Worm (Caenorhabditis elegans): ENCODE results near the gene F56A11.6.

The F56A11.6 gene

DNA sequence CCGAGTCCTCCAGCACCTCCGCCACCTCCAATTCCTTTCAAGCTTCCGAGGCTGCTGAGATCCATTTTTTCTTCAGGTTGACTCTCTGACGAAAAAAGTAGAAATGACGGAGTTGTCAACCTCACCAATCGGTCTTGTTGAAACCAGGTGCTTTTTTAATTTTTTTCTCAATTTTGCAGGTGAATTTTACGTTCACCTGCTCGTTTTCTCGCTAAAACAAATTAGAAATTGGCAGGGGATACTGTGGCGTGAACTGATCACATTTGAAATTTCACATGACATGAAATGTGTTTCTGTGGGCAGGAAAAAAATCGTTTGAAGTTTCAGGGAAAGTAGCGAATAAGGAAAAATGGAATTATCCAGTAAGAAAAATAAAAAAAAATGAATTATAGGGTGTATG, 10.4 kb upstream of the F56A11.6 start, which contains the start of gene C18H7.6:
C18H7.6 (minus strand) TSS at position 104 of the 400 bp plus-strand sequence.
- TF ChIP-seq ceh-43 (GFP tag; optimal IDR thresholded peaks at IDR 0.05) (no peak), ces-1 (GFP tag; optimal IDR thresholded peaks at IDR 0.05) (no peak), sptf-1 (tag; optimal IDR thresholded peaks at IDR 0.05) (no peak), bed-3 (GFP tag; optimal IDR thresholded peaks at IDR 0.05) (no peak), nhr-237 (tag; optimal IDR thresholded peaks at IDR 0.05) (no peak), flh-1 (GFP tag; optimal IDR thresholded peaks at IDR 0.05) (no peak), ceh-83 (GFP tag; optimal IDR thresholded peaks at IDR 0.05) (no peak), blmp-1 (tag; optimal IDR thresholded peaks at IDR 0.05) (no peak), ztf-11 (tag; optimal IDR thresholded peaks at IDR 0.05) (no peak), unc-62 (GFP tag; optimal IDR thresholded peaks at IDR 0.05) (no peak), ceh-39 (tag; optimal IDR thresholded peaks at IDR 0.05) (no peak), hlh-1 (tag; optimal IDR thresholded peaks at IDR 0.05) (no peak), mab-5 (tag; optimal IDR thresholded peaks at IDR 0.05) (no peak), cnd-1 (tag; optimal IDR thresholded peaks at IDR 0.05) (no peak), ham-2 (GFP tag; optimal IDR thresholded peaks at IDR 0.05) (no peak), drap-1 (GFP tag; optimal IDR thresholded peaks at IDR 0.05) (no peak), tbx-8 (GFP tag; optimal IDR thresholded peaks at IDR 0.05) (no peak), nhr-2 (tag; optimal IDR thresholded peaks at IDR 0.05) (no peak), M03D4.4 (tag; optimal IDR thresholded peaks at IDR 0.05) (no peak)

DNA sequence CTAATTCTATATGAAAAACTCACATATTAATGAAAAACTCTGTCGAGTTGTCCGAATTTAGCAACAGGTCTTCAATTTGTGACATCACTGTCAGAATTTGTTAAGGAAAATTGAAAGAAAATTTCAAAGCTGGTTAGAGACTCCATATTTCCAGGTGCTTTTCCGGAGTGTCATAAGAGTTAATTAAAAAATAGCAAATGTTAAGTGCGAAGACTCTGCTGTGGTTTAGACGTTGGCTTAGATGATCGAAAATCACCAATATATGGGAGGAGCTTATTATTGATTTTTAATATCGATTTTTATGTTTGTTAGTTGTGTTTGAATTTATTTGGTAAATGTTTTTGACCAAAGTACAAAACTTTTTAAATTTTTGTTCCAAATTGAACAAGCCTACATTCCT, 5.7 kb upstream of the F56A11.6 start, which contains the start of gene C18H7.12:
C18H7.12 (minus strand) TSS at position 101 of the 400 bp plus-strand sequence.
- TF ChIP-seq mep-1 (tag; optimal IDR thresholded peaks at IDR 0.05) (no peak), mab-5 (tag; optimal IDR thresholded peaks at IDR 0.05) (no peak), nhr-237 (tag; optimal IDR thresholded peaks at IDR 0.05) (no peak), ztf-11 (tag; optimal IDR thresholded peaks at IDR 0.05) (no peak), M03D4.4 (tag; optimal IDR thresholded peaks at IDR 0.05) (no peak), ceh-39 (tag; optimal IDR thresholded peaks at IDR 0.05) (no peak), ceh-43 (GFP tag; optimal IDR thresholded peaks at IDR 0.05) (no peak), mls-2 (tag; optimal IDR thresholded peaks at IDR 0.05) (no peak), zip-8 (tag; optimal IDR thresholded peaks at IDR 0.05) (no peak), nhr-12 (tag; optimal IDR thresholded peaks at IDR 0.05) (no peak), elt-1 (tag; optimal IDR thresholded peaks at IDR 0.05; ENCODE audit: borderline replicate concordance, insufficient read depth) (no peak), snpc-4 (tag; optimal IDR thresholded peaks at IDR 0.05) (no peak), pha-4 (tag; optimal IDR thresholded peaks at IDR 0.05) (no peak), cnd-1 (tag; optimal IDR thresholded peaks at IDR 0.05) (no peak), lin-13 (tag; optimal IDR thresholded peaks at IDR 0.05) (no peak)

DNA sequence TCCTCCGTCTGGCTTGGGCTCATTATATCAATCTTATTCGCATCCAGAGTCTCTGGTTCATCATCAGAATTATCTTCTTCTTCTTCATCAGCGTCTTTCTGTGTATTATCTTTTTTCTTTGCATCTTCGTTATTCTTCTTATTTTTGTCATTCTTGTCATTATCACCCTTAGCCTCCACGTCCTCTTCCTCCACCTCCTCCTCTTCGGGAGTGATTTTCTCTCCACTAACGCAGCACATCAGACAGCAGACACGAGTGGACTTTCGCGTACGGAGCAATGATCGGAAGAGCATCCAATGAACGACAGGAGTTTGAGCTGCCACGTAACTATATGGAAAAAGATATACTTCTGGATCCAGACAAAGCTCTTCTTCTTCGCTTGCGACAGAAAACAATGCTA, 2.0 kb upstream of the F56A11.6 start:
- TF ChIP-seq blmp-1 (tag; optimal IDR thresholded peaks at IDR 0.05) (no peak), mab-5 (tag; optimal IDR thresholded peaks at IDR 0.05) (no peak), unc-39 (tag; optimal IDR thresholded peaks at IDR 0.05) (no peak), nhr-237 (tag; optimal IDR thresholded peaks at IDR 0.05) (no peak), nhr-12 (tag; optimal IDR thresholded peaks at IDR 0.05) (no peak), ceh-39 (tag; optimal IDR thresholded peaks at IDR 0.05) (no peak), lin-32 (GFP tag; optimal IDR thresholded peaks at IDR 0.05) (no peak), mep-1 (tag; optimal IDR thresholded peaks at IDR 0.05) (no peak), nhr-2 (tag; optimal IDR thresholded peaks at IDR 0.05) (no peak), nhr-76 (tag; optimal IDR thresholded peaks at IDR 0.05) (no peak), sem-2 (GFP tag; optimal IDR thresholded peaks at IDR 0.05) (no peak), ham-2 (GFP tag; optimal IDR thresholded peaks at IDR 0.05) (no peak), ces-1 (GFP tag; optimal IDR thresholded peaks at IDR 0.05) (no peak), pha-4 (tag; optimal IDR thresholded peaks at IDR 0.05) (no peak), lin-13 (tag; optimal IDR thresholded peaks at IDR 0.05) (no peak)

- TF ChIP-seq unc-62 (GFP tag; optimal IDR thresholded peaks at IDR 0.05) (no peak), nhr-76 (tag; optimal IDR thresholded peaks at IDR 0.05) (no peak), lsy-2 (tag; optimal IDR thresholded peaks at IDR 0.05) (no peak), bed-3 (GFP tag; optimal IDR thresholded peaks at IDR 0.05) (no peak)
Measured at ce11 chrIV:580512-580911, 1.5 kb downstream of the F56A11.6 start.

- no peak for TF ChIP-seq unc-120 (tag; optimal IDR thresholded peaks at IDR 0.05; ENCODE audit: poor library complexity, severe bottlenecking)
- TF ChIP-seq nhr-237 (tag; optimal IDR thresholded peaks at IDR 0.05): no peak
- no peak for TF ChIP-seq ham-2 (GFP tag; optimal IDR thresholded peaks at IDR 0.05)
- no peak for TF ChIP-seq cnd-1 (tag; optimal IDR thresholded peaks at IDR 0.05)
- TF ChIP-seq mls-2 (tag; optimal IDR thresholded peaks at IDR 0.05): no peak
- TF ChIP-seq elt-3 (tag; optimal IDR thresholded peaks at IDR 0.05): no peak
- no peak for TF ChIP-seq hlh-1 (tag; optimal IDR thresholded peaks at IDR 0.05)
- TF ChIP-seq blmp-1 (tag; optimal IDR thresholded peaks at IDR 0.05): no peak
- TF ChIP-seq lin-13 (tag; optimal IDR thresholded peaks at IDR 0.05): no peak
- TF ChIP-seq ces-1 (GFP tag; optimal IDR thresholded peaks at IDR 0.05): no peak
Measured at ce11 chrIV:572487-572886, 9.5 kb downstream of the F56A11.6 start, which contains the start of gene gex-2. gex-2 (plus strand) TSS chrIV:572769.
